Worm (Caenorhabditis elegans): Measurements from ENCODE around the gene mnk-1.

The mnk-1 gene

DNA sequence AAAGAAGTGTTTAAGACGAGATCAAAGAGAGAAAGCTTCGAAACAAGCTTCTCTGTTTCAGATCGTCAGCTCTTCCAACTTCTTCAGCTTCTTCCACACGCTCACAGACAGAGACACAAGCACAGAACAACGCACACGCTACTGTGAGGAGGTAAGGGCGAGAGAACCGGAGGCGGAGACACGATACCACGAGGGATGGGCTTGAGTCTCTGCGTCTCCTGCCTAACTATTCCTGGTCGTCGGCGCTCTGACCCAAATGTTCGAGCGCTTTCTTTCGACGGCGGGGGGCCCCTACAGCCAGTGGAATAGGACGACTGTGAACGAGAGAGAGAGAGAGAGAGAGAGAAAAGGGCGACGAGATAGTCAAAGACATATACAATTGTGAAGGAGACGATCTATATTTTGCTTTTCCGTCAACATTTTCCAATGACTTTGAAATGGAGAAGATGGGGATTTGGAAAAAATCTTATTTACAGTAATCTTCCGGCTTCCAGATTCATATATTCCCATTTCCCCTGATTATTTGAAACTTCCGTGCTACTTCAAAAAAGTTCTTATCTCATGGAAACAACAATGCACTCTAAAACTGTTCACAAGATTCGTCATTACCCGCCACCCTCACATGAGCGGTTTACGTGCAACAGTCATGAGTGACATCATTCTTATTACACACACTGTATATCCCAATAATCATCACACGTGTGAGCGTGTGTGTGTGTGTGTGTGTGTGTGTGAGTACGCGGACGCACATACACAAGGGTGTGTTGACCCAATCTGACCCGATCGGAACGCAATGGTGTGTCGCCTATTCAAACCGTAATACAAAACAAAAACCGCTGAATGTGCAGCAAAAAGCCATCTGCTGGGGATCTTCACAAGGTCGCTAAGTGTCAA, 5.8 kb downstream of the mnk-1 start (continued):
- TF ChIP-seq ceh-16 (tag; optimal IDR thresholded peaks at IDR 0.05) (peak; percentile 80), sem-4 (tag; optimal IDR thresholded peaks at IDR 0.05) (peak; percentile 91), ama-1 (optimal IDR thresholded peaks at IDR 0.05) (peak; percentile 95), unc-55 (GFP tag; optimal IDR thresholded peaks at IDR 0.05) (peak; percentile 84), nhr-6 (tag; optimal IDR thresholded peaks at IDR 0.05) (peak; percentile 29), fos-1 (tag; optimal IDR thresholded peaks at IDR 0.05) (peak; percentile 58), egl-27 (tag; optimal IDR thresholded peaks at IDR 0.05) (peak; percentile 89), unc-62 (GFP tag; optimal IDR thresholded peaks at IDR 0.05) (no peak), lin-39 (tag; optimal IDR thresholded peaks at IDR 0.05) (no peak), Y55F3AM.14 (GFP tag; optimal IDR thresholded peaks at IDR 0.05) (peak; percentile 57), elt-3 (tag; optimal IDR thresholded peaks at IDR 0.05) (no peak), lin-13 (GFP tag; optimal IDR thresholded peaks at IDR 0.05) (peak; percentile 86)

- TF ChIP-seq ceh-82 (tag; optimal IDR thresholded peaks at IDR 0.05) (no peak), elt-1 (tag; optimal IDR thresholded peaks at IDR 0.05) (no peak), snpc-4 (tag; optimal IDR thresholded peaks at IDR 0.05) (no peak), dmd-4 (tag; optimal IDR thresholded peaks at IDR 0.05) (no peak), nhr-23 (tag; optimal IDR thresholded peaks at IDR 0.05) (no peak), sem-4 (tag; optimal IDR thresholded peaks at IDR 0.05) (no peak), alr-1 (tag; optimal IDR thresholded peaks at IDR 0.05) (no peak), F13H6.1 (tag; optimal IDR thresholded peaks at IDR 0.05) (no peak), blmp-1 (tag; optimal IDR thresholded peaks at IDR 0.05; ENCODE audit: insufficient read depth) (no peak), nhr-129 (tag; optimal IDR thresholded peaks at IDR 0.05) (peak; percentile 79), mdl-1 (tag; optimal IDR thresholded peaks at IDR 0.05) (no peak), unc-39 (tag; optimal IDR thresholded peaks at IDR 0.05) (no peak), sma-9 (GFP tag; optimal IDR thresholded peaks at IDR 0.05) (peak; percentile 16), sma-9 (tag; optimal IDR thresholded peaks at IDR 0.05) (no peak), C34F6.9 (tag; optimal IDR thresholded peaks at IDR 0.05) (peak; percentile 7), skn-1 (tag; optimal IDR thresholded peaks at IDR 0.05) (no peak), ceh-16 (tag; optimal IDR thresholded peaks at IDR 0.05) (no peak), ZK546.5 (tag; optimal IDR thresholded peaks at IDR 0.05) (no peak), ztf-4 (tag; optimal IDR thresholded peaks at IDR 0.05) (no peak), nhr-25 (tag; optimal IDR thresholded peaks at IDR 0.05) (no peak), nhr-6 (tag; optimal IDR thresholded peaks at IDR 0.05) (no peak), lsy-2 (tag; optimal IDR thresholded peaks at IDR 0.05) (no peak), mbf-1 (tag; optimal IDR thresholded peaks at IDR 0.05) (no peak), lin-13 (GFP tag; optimal IDR thresholded peaks at IDR 0.05) (no peak), nhr-12 (tag; optimal IDR thresholded peaks at IDR 0.05) (no peak), zag-1 (tag; optimal IDR thresholded peaks at IDR 0.05) (no peak), gmeb-1 (tag; optimal IDR thresholded peaks at IDR 0.05) (peak; percentile 12), fos-1 (tag; optimal IDR thresholded peaks at IDR 0.05) (no peak), aly-2 (tag; optimal IDR thresholded peaks at IDR 0.05) (no peak), unc-55 (GFP tag; optimal IDR thresholded peaks at IDR 0.05) (peak; percentile 6), nhr-77 (tag; optimal IDR thresholded peaks at IDR 0.05) (no peak), peb-1 (tag; optimal IDR thresholded peaks at IDR 0.05) (no peak), nhr-237 (tag; optimal IDR thresholded peaks at IDR 0.05) (no peak), nhr-10 (tag; optimal IDR thresholded peaks at IDR 0.05) (no peak), unc-62 (GFP tag; optimal IDR thresholded peaks at IDR 0.05) (no peak), ztf-11 (tag; optimal IDR thresholded peaks at IDR 0.05) (no peak), mab-5 (tag; optimal IDR thresholded peaks at IDR 0.05) (no peak), nhr-11 (tag; optimal IDR thresholded peaks at IDR 0.05) (no peak), nhr-21 (tag; optimal IDR thresholded peaks at IDR 0.05) (no peak), ama-1 (optimal IDR thresholded peaks at IDR 0.05) (peak; percentile 86), lin-11 (tag; optimal IDR thresholded peaks at IDR 0.05) (peak; percentile 23), sma-3 (GFP tag; optimal IDR thresholded peaks at IDR 0.05) (no peak), lin-39 (tag; optimal IDR thresholded peaks at IDR 0.05) (no peak), ztf-1 (GFP tag; conservative IDR thresholded peaks at IDR 0.05) (no peak), crh-2 (tag; optimal IDR thresholded peaks at IDR 0.05) (no peak), elt-3 (tag; optimal IDR thresholded peaks at IDR 0.05) (no peak), egl-27 (tag; optimal IDR thresholded peaks at IDR 0.05) (no peak), Y55F3AM.14 (GFP tag; optimal IDR thresholded peaks at IDR 0.05) (no peak)
Observed at ce11 chrII:10547803-10548693, 6.8 kb downstream of the mnk-1 start.

All from whole organism, L2 larva.